Comparison of ENCODE assay signal across 4 fruit fly cellular contexts in genomic region chr3L:11683819-11684521, dm6.
TF ChIP-seq lines count a peak whose summit lies in the region.

Sugb (plus strand) TSS chr3L:11683980.

TF ChIP-seq in whole organism, adult, 20 proteins besides CTCF, POLR2A, EP300 and RAD21 (continued from another document):
- TF ChIP-seq pad (GFP tag; optimal IDR thresholded peaks at IDR 0.05; lab: Kevin White, UChicago) (peak; percentile 27), CG33017 (tag; optimal IDR thresholded peaks at IDR 0.05; lab: Kevin White, UChicago) (peak; percentile 87)

TF ChIP-seq in whole organism, embryonic, 481 proteins besides CTCF, POLR2A, EP300 and RAD21 (continued from another document and continues in another):
- peak; percentile 26 for TF ChIP-seq run (tag; optimal IDR thresholded peaks at IDR 0.05; lab: Kevin White, UChicago)
- peak; percentile 42 for TF ChIP-seq Dref (GFP tag; IDR thresholded peaks at IDR 0.05; lab: Robert Waterston, UW)
- TF ChIP-seq Atf-2 (GFP tag; optimal IDR thresholded peaks at IDR 0.05; lab: Kevin White, UChicago) = no peak
- TF ChIP-seq CG7987 (GFP tag; optimal IDR thresholded peaks at IDR 0.05; lab: Kevin White, UChicago) = peak; percentile 66
- peak; percentile 33 for TF ChIP-seq schlank (tag; optimal IDR thresholded peaks at IDR 0.05; lab: Kevin White, UChicago)
- peak; percentile 73 for TF ChIP-seq CG1647 (GFP tag; optimal IDR thresholded peaks at IDR 0.05; lab: Kevin White, UChicago)
- TF ChIP-seq caup (GFP tag; optimal IDR thresholded peaks at IDR 0.05; lab: Kevin White, UChicago; ENCODE audit: severe bottlenecking) = peak; percentile 66
- TF ChIP-seq Eip74EF (GFP tag; optimal IDR thresholded peaks at IDR 0.05; lab: Kevin White, UChicago) = peak in 1 of 2 experiments; percentile 58
- TF ChIP-seq CG7556 (GFP tag; optimal IDR thresholded peaks at IDR 0.05; lab: Kevin White, UChicago) = peak; percentile 71
- TF ChIP-seq BEAF-32 (GFP tag; optimal IDR thresholded peaks at IDR 0.05; lab: Kevin White, UChicago) = peak; percentile 74
- TF ChIP-seq pfk (GFP tag; optimal IDR thresholded peaks at IDR 0.05; lab: Kevin White, UChicago) = peak; percentile 36
- TF ChIP-seq Sox100B (GFP tag; optimal IDR thresholded peaks at IDR 0.05; lab: Kevin White, UChicago) = peak; percentile 54
- peak; percentile 69 for TF ChIP-seq CG12391 (tag; optimal IDR thresholded peaks at IDR 0.05; lab: Kevin White, UChicago)
- peak; percentile 9 for TF ChIP-seq HHEX (GFP tag; optimal IDR thresholded peaks at IDR 0.05; lab: Kevin White, UChicago)
- TF ChIP-seq CG16815 (GFP tag; optimal IDR thresholded peaks at IDR 0.05; lab: Kevin White, UChicago) = no peak
- TF ChIP-seq CG30403 (GFP tag; optimal IDR thresholded peaks at IDR 0.05; lab: Kevin White, UChicago) = peak; percentile 79
- TF ChIP-seq CG1529 (GFP tag; optimal IDR thresholded peaks at IDR 0.05; lab: Kevin White, UChicago) = no peak
- TF ChIP-seq jumu (GFP tag; optimal IDR thresholded peaks at IDR 0.05; lab: Kevin White, UChicago) = peak; percentile 5
- no peak for TF ChIP-seq ara (GFP tag; IDR thresholded peaks at IDR 0.05; lab: Robert Waterston, UW)
- TF ChIP-seq HLH4C (GFP tag; IDR thresholded peaks at IDR 0.05; lab: Robert Waterston, UW; ENCODE audit: partially characterized antibody) = no peak; the same call in 2 of the 3 replicates
- peak; percentile 48; the same call in 2 of the 3 replicates for TF ChIP-seq CG17361 (GFP tag; IDR thresholded peaks at IDR 0.05; lab: Robert Waterston, UW)
- peak; percentile 55 for TF ChIP-seq BtbVII (GFP tag; optimal IDR thresholded peaks at IDR 0.05; lab: Kevin White, UChicago)
- TF ChIP-seq MBD-R2 (GFP tag; IDR thresholded peaks at IDR 0.05; lab: Robert Waterston, UW) = peak; percentile 83
- TF ChIP-seq al (GFP tag; IDR thresholded peaks at IDR 0.05; lab: Robert Waterston, UW) = peak; percentile 58
- peak; percentile 97 for TF ChIP-seq Deaf1 (tag; optimal IDR thresholded peaks at IDR 0.05; lab: Kevin White, UChicago)
- TF ChIP-seq CHES-1-like (GFP tag; optimal IDR thresholded peaks at IDR 0.05; lab: Kevin White, UChicago) = peak; percentile 69
- peak; percentile 66 for TF ChIP-seq CG6854 (GFP tag; optimal IDR thresholded peaks at IDR 0.05; lab: Kevin White, UChicago)
- TF ChIP-seq zen2 (GFP tag; IDR thresholded peaks at IDR 0.05; lab: Robert Waterston, UW; ENCODE audit: partially characterized antibody) = no peak; the same call in 2 of the 3 replicates
- TF ChIP-seq Dll (GFP tag; IDR thresholded peaks at IDR 0.05; lab: Robert Waterston, UW; ENCODE audit: partially characterized antibody) = peak; percentile 84
- TF ChIP-seq Dbx (GFP tag; IDR thresholded peaks at IDR 0.05; lab: Robert Waterston, UW) = no peak
- TF ChIP-seq unc-4 (GFP tag; IDR thresholded peaks at IDR 0.05; lab: Robert Waterston, UW; ENCODE audit: partially characterized antibody) = peak; percentile 76
- TF ChIP-seq ro (GFP tag; IDR thresholded peaks at IDR 0.05; lab: Robert Waterston, UW) = no peak
- no peak for TF ChIP-seq cato (GFP tag; optimal IDR thresholded peaks at IDR 0.05; lab: Kevin White, UChicago; ENCODE audit: borderline replicate concordance)
- peak; percentile 73; the same call in 2 of the 3 replicates for TF ChIP-seq ci (GFP tag; IDR thresholded peaks at IDR 0.05; lab: Robert Waterston, UW)
- no peak for TF ChIP-seq CG11560 (tag; IDR thresholded peaks at IDR 0.05; lab: Robert Waterston, UW)
- TF ChIP-seq stwl (tag; optimal IDR thresholded peaks at IDR 0.05; lab: Kevin White, UChicago) = no peak
- TF ChIP-seq CG1233 (GFP tag; optimal IDR thresholded peaks at IDR 0.05; lab: Kevin White, UChicago) = peak; percentile 59
- no peak for TF ChIP-seq CG6689 (GFP tag; IDR thresholded peaks at IDR 0.05; lab: Robert Waterston, UW)
- peak; percentile 82 for TF ChIP-seq B-H2 (GFP tag; optimal IDR thresholded peaks at IDR 0.05; lab: Kevin White, UChicago)
- peak; percentile 74 for TF ChIP-seq Bteb2 (GFP tag; optimal IDR thresholded peaks at IDR 0.05; lab: Kevin White, UChicago)
- TF ChIP-seq Hr78 (GFP tag; optimal IDR thresholded peaks at IDR 0.05; lab: Kevin White, UChicago) = no peak

TF ChIP-seq in whole organism, prepupa, 60 proteins besides CTCF, POLR2A, EP300 and RAD21 (continued from another document):
- TF ChIP-seq ss (GFP tag; optimal IDR thresholded peaks at IDR 0.05; lab: Kevin White, UChicago) (peak; percentile 20 to 56), Sox14 (GFP tag; optimal IDR thresholded peaks at IDR 0.05; lab: Kevin White, UChicago) (peak; percentile 74), CG11294 (GFP tag; IDR thresholded peaks at IDR 0.05; lab: Robert Waterston, UW) (no peak), svp (GFP tag; lab: Kevin White, UChicago) (peak; percentile 89), Lpt (GFP tag; optimal IDR thresholded peaks at IDR 0.05; lab: Kevin White, UChicago) (peak; percentile 46), Hr4 (GFP tag; optimal IDR thresholded peaks at IDR 0.05; lab: Kevin White, UChicago) (peak; percentile 80), Blimp-1 (GFP tag; optimal IDR thresholded peaks at IDR 0.05; lab: Kevin White, UChicago) (no peak), Eip93F (GFP tag; optimal IDR thresholded peaks at IDR 0.05; lab: Kevin White, UChicago) (peak; percentile 24), pdm3 (GFP tag; optimal IDR thresholded peaks at IDR 0.05; lab: Kevin White, UChicago) (no peak), CG8632 (GFP tag; optimal IDR thresholded peaks at IDR 0.05; lab: Kevin White, UChicago) (peak; percentile 53), CG10669 (GFP tag; optimal IDR thresholded peaks at IDR 0.05; lab: Kevin White, UChicago) (no peak), CG6854 (GFP tag; optimal IDR thresholded peaks at IDR 0.05; lab: Kevin White, UChicago) (no peak), CG31627 (GFP tag; optimal IDR thresholded peaks at IDR 0.05; lab: Kevin White, UChicago) (peak; percentile 63), CG11902 (GFP tag; optimal IDR thresholded peaks at IDR 0.05; lab: Kevin White, UChicago) (peak; percentile 3), vri (GFP tag; optimal IDR thresholded peaks at IDR 0.05; lab: Kevin White, UChicago) (peak; percentile 76), CG3919 (GFP tag; optimal IDR thresholded peaks at IDR 0.05; lab: Kevin White, UChicago) (no peak), CG6792 (GFP tag; optimal IDR thresholded peaks at IDR 0.05; lab: Kevin White, UChicago) (peak; percentile 57), CG6276 (GFP tag; optimal IDR thresholded peaks at IDR 0.05; lab: Kevin White, UChicago) (peak; percentile 73), esn (GFP tag; optimal IDR thresholded peaks at IDR 0.05; lab: Kevin White, UChicago) (peak; percentile 84), CG1621 (tag; optimal IDR thresholded peaks at IDR 0.05; lab: Kevin White, UChicago) (peak; percentile 53), eg (GFP tag; IDR thresholded peaks at IDR 0.05; lab: Robert Waterston, UW) (no peak; the same call in 1 of the 3 replicates), CG6163 (GFP tag; IDR thresholded peaks at IDR 0.05; lab: Robert Waterston, UW) (peak; percentile 82), CG16779 (tag; optimal IDR thresholded peaks at IDR 0.05; lab: Kevin White, UChicago) (peak; percentile 76), topi (GFP tag; optimal IDR thresholded peaks at IDR 0.05; lab: Kevin White, UChicago) (peak; percentile 11), acj6 (GFP tag; optimal IDR thresholded peaks at IDR 0.05; lab: Kevin White, UChicago) (peak; percentile 68), Ets96B (tag; optimal IDR thresholded peaks at IDR 0.05; lab: Kevin White, UChicago) (peak; percentile 33), CG8319 (GFP tag; optimal IDR thresholded peaks at IDR 0.05; lab: Kevin White, UChicago) (no peak), achi (GFP tag; optimal IDR thresholded peaks at IDR 0.05; lab: Kevin White, UChicago) (peak; percentile 76), CG3032 (tag; optimal IDR thresholded peaks at IDR 0.05; lab: Kevin White, UChicago) (peak; percentile 57), Met (GFP tag; optimal IDR thresholded peaks at IDR 0.05; lab: Kevin White, UChicago) (peak; percentile 70), Smox (GFP tag; optimal IDR thresholded peaks at IDR 0.05; lab: Kevin White, UChicago) (no peak), fkh (GFP tag; optimal IDR thresholded peaks at IDR 0.05; lab: Kevin White, UChicago) (peak; percentile 96), CG8119 (GFP tag; IDR thresholded peaks at IDR 0.05; lab: Robert Waterston, UW) (peak; percentile 70; the same call in 2 of the 3 replicates), salr (GFP tag; optimal IDR thresholded peaks at IDR 0.05; lab: Kevin White, UChicago) (peak in 1 of 2 experiments; percentile 59), Hr39 (GFP tag; optimal IDR thresholded peaks at IDR 0.05; lab: Kevin White, UChicago) (no peak), dsx (GFP tag; optimal IDR thresholded peaks at IDR 0.05; lab: Kevin White, UChicago; ENCODE audit: poor library complexity, severe bottlenecking) (no peak)

TF ChIP-seq in whole organism, wandering third instar larva, 38 proteins besides CTCF, POLR2A, EP300 and RAD21 (continued from another document):
- TF ChIP-seq tai (GFP tag; optimal IDR thresholded peaks at IDR 0.05; lab: Kevin White, UChicago) (no peak), CG32264 (GFP tag; optimal IDR thresholded peaks at IDR 0.05; lab: Kevin White, UChicago) (peak; percentile 69), dmrt93B (GFP tag; optimal IDR thresholded peaks at IDR 0.05; lab: Kevin White, UChicago) (no peak), HLH106 (tag; optimal IDR thresholded peaks at IDR 0.05; lab: Kevin White, UChicago) (peak; percentile 56)
